Worm (Caenorhabditis elegans): ENCODE measurements around the gene srb-3.

- TF ChIP-seq C38D4.7 (GFP tag; optimal IDR thresholded peaks at IDR 0.05) (no peak), K09A11.1 (tag; optimal IDR thresholded peaks at IDR 0.05; ENCODE audit: insufficient read depth) (no peak), F13H6.1 (tag; optimal IDR thresholded peaks at IDR 0.05) (no peak), pha-4 (tag; optimal IDR thresholded peaks at IDR 0.05) (no peak), lin-11 (tag; optimal IDR thresholded peaks at IDR 0.05) (no peak), ceh-24 (tag; optimal IDR thresholded peaks at IDR 0.05) (no peak), fax-1 (tag; optimal IDR thresholded peaks at IDR 0.05) (no peak), unc-86 (tag; optimal IDR thresholded peaks at IDR 0.05) (no peak), nhr-11 (tag; optimal IDR thresholded peaks at IDR 0.05) (no peak), sox-4 (tag; optimal IDR thresholded peaks at IDR 0.05) (no peak), hlh-30 (tag; optimal IDR thresholded peaks at IDR 0.05; ENCODE audit: insufficient read depth) (no peak), gmeb-2 (tag; optimal IDR thresholded peaks at IDR 0.05) (no peak), syd-9 (tag; optimal IDR thresholded peaks at IDR 0.05) (no peak)
These were observed 46.0 kb upstream of the srb-3 start, which contains the start of gene C34F11.1 for ce11 chrII:5212675-5213074.

Measured in whole organism, late embryonic.